Worm (Caenorhabditis elegans): ENCODE results near the gene ced-10.

DNA sequence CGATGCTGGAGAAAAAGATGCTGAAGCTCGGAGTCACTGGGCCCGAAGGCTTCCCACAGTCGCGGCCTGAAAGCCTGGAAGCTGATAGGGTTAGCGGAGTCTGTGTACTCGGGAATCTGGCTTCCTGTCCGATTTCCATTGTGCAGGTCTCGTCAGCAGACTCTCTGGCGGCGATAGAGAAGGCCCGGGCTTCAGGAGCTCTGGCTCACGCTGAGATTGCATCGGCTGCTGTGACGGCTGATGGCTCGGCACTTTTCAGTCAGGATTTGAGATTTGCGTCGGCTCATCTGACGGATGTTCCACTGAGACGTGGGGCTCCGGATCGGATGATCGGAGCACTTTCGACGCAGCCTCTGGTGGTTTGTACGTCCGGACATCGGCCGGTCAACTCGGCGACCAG lies 14.1 kb upstream of the ced-10 start:
- TF ChIP-seq mec-3 (tag; optimal IDR thresholded peaks at IDR 0.05; ENCODE audit: borderline replicate concordance): no peak
- TF ChIP-seq fax-1 (tag; optimal IDR thresholded peaks at IDR 0.05): no peak
- TF ChIP-seq ama-1 (optimal IDR thresholded peaks at IDR 0.05): no peak
- no peak for TF ChIP-seq sox-2 (GFP tag; IDR thresholded peaks at IDR 0.05)
- TF ChIP-seq sox-4 (tag; optimal IDR thresholded peaks at IDR 0.05): no peak
- no peak for TF ChIP-seq eyg-1 (tag; optimal IDR thresholded peaks at IDR 0.05)
- no peak for TF ChIP-seq unc-86 (tag; optimal IDR thresholded peaks at IDR 0.05)
- TF ChIP-seq pha-4 (tag; optimal IDR thresholded peaks at IDR 0.05): no peak
- no peak for TF ChIP-seq hlh-30 (tag; optimal IDR thresholded peaks at IDR 0.05; ENCODE audit: insufficient read depth)

Data from whole organism, late embryonic.